Worm (Caenorhabditis elegans): ENCODE data around the gene D1014.6.

Gene D1014.6

ce11 chrV:8098239-8098638, 22.7 kb upstream of the D1014.6 start, which contains the start of gene str-145:
TSS of gene str-145 (minus strand) at chrV:8098339.
- TF ChIP-seq lin-13 (GFP tag; optimal IDR thresholded peaks at IDR 0.05) (no peak), ztf-1 (GFP tag; conservative IDR thresholded peaks at IDR 0.05) (no peak), nhr-23 (tag; optimal IDR thresholded peaks at IDR 0.05) (no peak), snpc-4 (tag; optimal IDR thresholded peaks at IDR 0.05) (no peak), ZK546.5 (tag; optimal IDR thresholded peaks at IDR 0.05) (no peak), elt-3 (tag; optimal IDR thresholded peaks at IDR 0.05) (no peak), gmeb-1 (tag; optimal IDR thresholded peaks at IDR 0.05) (no peak), C34F6.9 (tag; optimal IDR thresholded peaks at IDR 0.05) (no peak), ztf-11 (tag; optimal IDR thresholded peaks at IDR 0.05) (no peak)

ce11 chrV:8099306-8099705, 21.7 kb upstream of the D1014.6 start, which contains the start of gene sdz-23:
TSS of gene sdz-23 (plus strand) at chrV:8099606.
- TF ChIP-seq nhr-77 (tag; optimal IDR thresholded peaks at IDR 0.05), result no peak
- TF ChIP-seq ama-1 (optimal IDR thresholded peaks at IDR 0.05), result no peak
- TF ChIP-seq nhr-23 (tag; optimal IDR thresholded peaks at IDR 0.05), result no peak
- TF ChIP-seq nhr-12 (tag; optimal IDR thresholded peaks at IDR 0.05), result no peak
- no peak for TF ChIP-seq lin-13 (GFP tag; optimal IDR thresholded peaks at IDR 0.05)
- no peak for TF ChIP-seq lsy-2 (tag; optimal IDR thresholded peaks at IDR 0.05)
- TF ChIP-seq alr-1 (tag; optimal IDR thresholded peaks at IDR 0.05), result no peak
- no peak for TF ChIP-seq ZK546.5 (tag; optimal IDR thresholded peaks at IDR 0.05)
- no peak for TF ChIP-seq dmd-4 (tag; optimal IDR thresholded peaks at IDR 0.05)
- TF ChIP-seq nhr-237 (tag; optimal IDR thresholded peaks at IDR 0.05), result no peak
- no peak for TF ChIP-seq lin-39 (tag; optimal IDR thresholded peaks at IDR 0.05)
- TF ChIP-seq peb-1 (tag; optimal IDR thresholded peaks at IDR 0.05), result no peak
- TF ChIP-seq sma-9 (GFP tag; optimal IDR thresholded peaks at IDR 0.05), result no peak
- no peak for TF ChIP-seq sma-9 (tag; optimal IDR thresholded peaks at IDR 0.05)
- TF ChIP-seq sma-3 (GFP tag; optimal IDR thresholded peaks at IDR 0.05), result no peak
- no peak for TF ChIP-seq nhr-10 (tag; optimal IDR thresholded peaks at IDR 0.05)
- no peak for TF ChIP-seq unc-39 (tag; optimal IDR thresholded peaks at IDR 0.05)
- TF ChIP-seq snpc-4 (tag; optimal IDR thresholded peaks at IDR 0.05), result no peak
- no peak for TF ChIP-seq C34F6.9 (tag; optimal IDR thresholded peaks at IDR 0.05)
- TF ChIP-seq nhr-11 (tag; optimal IDR thresholded peaks at IDR 0.05), result no peak

ce11 chrV:8102960-8103359, 18.0 kb upstream of the D1014.6 start, which contains the start of gene str-90:
TSS of gene str-90 (plus strand) at chrV:8103260.
- TF ChIP-seq lin-13 (GFP tag; optimal IDR thresholded peaks at IDR 0.05) (no peak), skn-1 (tag; optimal IDR thresholded peaks at IDR 0.05) (no peak), nhr-10 (tag; optimal IDR thresholded peaks at IDR 0.05) (no peak), C34F6.9 (tag; optimal IDR thresholded peaks at IDR 0.05) (no peak), sem-4 (tag; optimal IDR thresholded peaks at IDR 0.05) (no peak), unc-62 (GFP tag; optimal IDR thresholded peaks at IDR 0.05) (no peak), sma-9 (GFP tag; optimal IDR thresholded peaks at IDR 0.05) (no peak), sma-9 (tag; optimal IDR thresholded peaks at IDR 0.05) (no peak), nhr-21 (tag; optimal IDR thresholded peaks at IDR 0.05) (no peak), nhr-129 (tag; optimal IDR thresholded peaks at IDR 0.05) (no peak), gmeb-1 (tag; optimal IDR thresholded peaks at IDR 0.05) (no peak), alr-1 (tag; optimal IDR thresholded peaks at IDR 0.05) (no peak), ceh-16 (tag; optimal IDR thresholded peaks at IDR 0.05) (no peak), mab-5 (tag; optimal IDR thresholded peaks at IDR 0.05) (no peak), sma-3 (GFP tag; optimal IDR thresholded peaks at IDR 0.05) (no peak), nhr-6 (tag; optimal IDR thresholded peaks at IDR 0.05) (no peak), dmd-4 (tag; optimal IDR thresholded peaks at IDR 0.05) (no peak), lin-11 (tag; optimal IDR thresholded peaks at IDR 0.05) (no peak), nhr-12 (tag; optimal IDR thresholded peaks at IDR 0.05) (no peak)

- TF ChIP-seq unc-39 (tag; optimal IDR thresholded peaks at IDR 0.05), result no peak
- TF ChIP-seq zag-1 (tag; optimal IDR thresholded peaks at IDR 0.05), result no peak
- no peak for TF ChIP-seq ZK546.5 (tag; optimal IDR thresholded peaks at IDR 0.05)
- no peak for TF ChIP-seq nhr-237 (tag; optimal IDR thresholded peaks at IDR 0.05)
- no peak for TF ChIP-seq Y55F3AM.14 (GFP tag; optimal IDR thresholded peaks at IDR 0.05)
- TF ChIP-seq aly-2 (tag; optimal IDR thresholded peaks at IDR 0.05), result no peak
- TF ChIP-seq snpc-4 (tag; optimal IDR thresholded peaks at IDR 0.05), result no peak
- no peak for TF ChIP-seq nhr-10 (tag; optimal IDR thresholded peaks at IDR 0.05)
- no peak for TF ChIP-seq nhr-25 (tag; optimal IDR thresholded peaks at IDR 0.05)
- TF ChIP-seq ama-1 (optimal IDR thresholded peaks at IDR 0.05), result no peak
- no peak for TF ChIP-seq alr-1 (tag; optimal IDR thresholded peaks at IDR 0.05)
- no peak for TF ChIP-seq ztf-1 (GFP tag; conservative IDR thresholded peaks at IDR 0.05)
- TF ChIP-seq elt-1 (tag; optimal IDR thresholded peaks at IDR 0.05), result no peak
- no peak for TF ChIP-seq mbf-1 (tag; optimal IDR thresholded peaks at IDR 0.05)
- TF ChIP-seq ztf-4 (tag; optimal IDR thresholded peaks at IDR 0.05), result no peak
- no peak for TF ChIP-seq lin-11 (tag; optimal IDR thresholded peaks at IDR 0.05)
- TF ChIP-seq unc-55 (GFP tag; optimal IDR thresholded peaks at IDR 0.05), result no peak
- TF ChIP-seq nhr-21 (tag; optimal IDR thresholded peaks at IDR 0.05), result no peak
These were observed 16.5 kb upstream of the D1014.6 start, which contains the start of gene srlf-16 for ce11 chrV:8104473-8104872. TSS of gene srlf-16 (plus strand) at chrV:8104773.

All from whole organism, L2 larva.